Fruit fly (Drosophila melanogaster): ENCODE data around the gene ppk21.
A peak's percentile ranks its signal among the peaks of the same experiment; 100 is the strongest.

The ppk21 gene

dm6 chr3R:29651488-29651887 is 13.1 kb upstream of the ppk21 start (continued):
- TF ChIP-seq tap (tag; optimal IDR thresholded peaks at IDR 0.05): peak; percentile 23
- no peak for TF ChIP-seq CG6175 (GFP tag; IDR thresholded peaks at IDR 0.05)
- no peak for TF ChIP-seq CG11398 (GFP tag; optimal IDR thresholded peaks at IDR 0.05)
- no peak for TF ChIP-seq dati (GFP tag; IDR thresholded peaks at IDR 0.05)
- no peak for TF ChIP-seq Dp (GFP tag; optimal IDR thresholded peaks at IDR 0.05)
- TF ChIP-seq E2f2 (GFP tag; IDR thresholded peaks at IDR 0.05): peak; percentile 27; the same call in 1 of the 2 replicates
- TF ChIP-seq CG17612 (GFP tag; IDR thresholded peaks at IDR 0.05): no peak
- no peak for TF ChIP-seq Sox100B (GFP tag; optimal IDR thresholded peaks at IDR 0.05)
- no peak for TF ChIP-seq CG9437 (GFP tag; optimal IDR thresholded peaks at IDR 0.05)
- TF ChIP-seq CG34224 (GFP tag; IDR thresholded peaks at IDR 0.05; ENCODE audit: partially characterized antibody): no peak
- no peak for TF ChIP-seq Bteb2 (GFP tag; optimal IDR thresholded peaks at IDR 0.05)
- TF ChIP-seq CG4820 (GFP tag; optimal IDR thresholded peaks at IDR 0.05): peak; percentile 20
- no peak for TF ChIP-seq CG7372 (GFP tag; IDR thresholded peaks at IDR 0.05)
- TF ChIP-seq tll (GFP tag; optimal IDR thresholded peaks at IDR 0.05): no peak
- TF ChIP-seq CG2120 (GFP tag; optimal IDR thresholded peaks at IDR 0.05): peak; percentile 42
- no peak for TF ChIP-seq CG9876 (GFP tag; optimal IDR thresholded peaks at IDR 0.05)
- TF ChIP-seq CG7357 (GFP tag; IDR thresholded peaks at IDR 0.05): no peak
- TF ChIP-seq pnt (GFP tag; optimal IDR thresholded peaks at IDR 0.05): peak; percentile 1
- no peak for TF ChIP-seq Dek (tag; optimal IDR thresholded peaks at IDR 0.05)
- TF ChIP-seq CG10366 (GFP tag; IDR thresholded peaks at IDR 0.05): peak; percentile 18; the same call in 1 of the 2 replicates
- TF ChIP-seq ken (GFP tag; IDR thresholded peaks at IDR 0.05): no peak
- peak; percentile 36 for TF ChIP-seq CG15269 (tag; optimal IDR thresholded peaks at IDR 0.05)
- no peak for TF ChIP-seq CG10209 (GFP tag; optimal IDR thresholded peaks at IDR 0.05)
- TF ChIP-seq CG8478 (optimal IDR thresholded peaks at IDR 0.05): no peak
- no peak for TF ChIP-seq CG31365 (tag; optimal IDR thresholded peaks at IDR 0.05)
- no peak for TF ChIP-seq CG4328 (GFP tag; optimal IDR thresholded peaks at IDR 0.05)
- peak; percentile 39 for TF ChIP-seq CG1603 (tag; optimal IDR thresholded peaks at IDR 0.05)
- no peak for TF ChIP-seq knrl (GFP tag; IDR thresholded peaks at IDR 0.05; ENCODE audit: partially characterized antibody)
- peak; percentile 25 for TF ChIP-seq CG34376 (GFP tag; optimal IDR thresholded peaks at IDR 0.05)
- TF ChIP-seq CG9932 (GFP tag; IDR thresholded peaks at IDR 0.05): no peak
- TF ChIP-seq pb (GFP tag; optimal IDR thresholded peaks at IDR 0.05): no peak
- TF ChIP-seq Scr (GFP tag; IDR thresholded peaks at IDR 0.05; ENCODE audit: partially characterized antibody): no peak
- TF ChIP-seq CG11093 (GFP tag; IDR thresholded peaks at IDR 0.05): no peak
- peak; percentile 49; the same call in 1 of the 2 replicates for TF ChIP-seq CG32532 (GFP tag; IDR thresholded peaks at IDR 0.05)
- TF ChIP-seq cg (GFP tag; optimal IDR thresholded peaks at IDR 0.05): peak; percentile 3
- no peak for TF ChIP-seq Deaf1 (tag; optimal IDR thresholded peaks at IDR 0.05)
- TF ChIP-seq CG31388 (GFP tag; optimal IDR thresholded peaks at IDR 0.05): no peak
- no peak for TF ChIP-seq CG5245 (GFP tag; optimal IDR thresholded peaks at IDR 0.05)
- no peak for TF ChIP-seq Ravus (GFP tag; IDR thresholded peaks at IDR 0.05)
- no peak for TF ChIP-seq CG9797 (GFP tag; optimal IDR thresholded peaks at IDR 0.05)
- no peak for TF ChIP-seq fu2 (GFP tag; optimal IDR thresholded peaks at IDR 0.05)
- TF ChIP-seq vfl (GFP tag; optimal IDR thresholded peaks at IDR 0.05): no peak
- TF ChIP-seq inv (GFP tag; IDR thresholded peaks at IDR 0.05; ENCODE audit: partially characterized antibody): no peak
- TF ChIP-seq sd (tag; optimal IDR thresholded peaks at IDR 0.05): no peak
- no peak for TF ChIP-seq NC2β (GFP tag; optimal IDR thresholded peaks at IDR 0.05)
- TF ChIP-seq scrt (GFP tag; optimal IDR thresholded peaks at IDR 0.05): peak; percentile 41
- peak; percentile 47 for TF ChIP-seq CG7839 (tag; optimal IDR thresholded peaks at IDR 0.05)
- TF ChIP-seq Six4 (GFP tag; optimal IDR thresholded peaks at IDR 0.05): no peak
- TF ChIP-seq CG7556 (GFP tag; optimal IDR thresholded peaks at IDR 0.05): peak; percentile 60
- TF ChIP-seq CG12071 (GFP tag; optimal IDR thresholded peaks at IDR 0.05): peak; percentile 44
- no peak for TF ChIP-seq luna (GFP tag; optimal IDR thresholded peaks at IDR 0.05)
- TF ChIP-seq repo (GFP tag; optimal IDR thresholded peaks at IDR 0.05): no peak

Measured in whole organism, embryonic.